Fruit fly (Drosophila melanogaster) S2 (cell line): ENCODE data around the gene yellow-g.

Source experiments
- CG8478 ChIP-seq: fragments of >200 bp; optimal IDR thresholded peaks from 2 replicates; lab custom pipeline; 2018
- CTCF ChIP-seq, 2 experiments: fragments of >200 bp; optimal IDR thresholded peaks; 2 replicates each; lab custom pipeline; 2018

dm6 chr3L:2248335-2248734 lies 24.2 kb downstream of the yellow-g start, which contains the start of gene CG32305:
- TF ChIP-seq CG8478 (lab: Kevin White, UChicago) (no peak), CTCF (optimal IDR thresholded peaks at IDR 0.05; lab: Kevin White, UChicago) (no peak)
